Worm (Caenorhabditis elegans) whole organism, young adult: Measurements from ENCODE around the gene T21E8.6.

Experiments
- B0019.2 ChIP-seq: fragments of 200-800 bp; sonication (Bioruptor generic); conservative IDR thresholded peaks from 2 replicates; pipeline ENCODE4 v1.3.6; 2022; ENCODE audit warnings: missing genetic modification reagents, missing genetic modification characterization, missing compliant biosample characterization
- B0261.1 ChIP-seq: sonication (generic microtip); optimal IDR thresholded peaks from 2 replicates; lab custom pipeline; 2016; ENCODE audit warnings: mild to moderate bottlenecking, missing genetic modification characterization, moderate library complexity, missing compliant biosample characterization
- F39B2.1 ChIP-seq: fragments of 200-800 bp; sonication (Bioruptor generic); IDR thresholded peaks from 2 replicates; pipeline ENCODE4 v1.3.6; 2022; ENCODE audit warnings: missing genetic modification reagents, missing genetic modification characterization, missing compliant biosample characterization
- T26A5.8 ChIP-seq: sonication (generic microtip); optimal IDR thresholded peaks from 2 replicates; lab custom pipeline; 2016; ENCODE audit warnings: missing genetic modification characterization, missing compliant biosample characterization
- ZK185.1 ChIP-seq: sonication (generic microtip); optimal IDR thresholded peaks from 2 replicates; lab custom pipeline; 2016; ENCODE audit warnings: mild to moderate bottlenecking, missing genetic modification characterization, missing compliant biosample characterization; ENCODE audit not compliant: poor library complexity, severe bottlenecking
- bed-2 ChIP-seq: fragments of 200-800 bp; sonication (Bioruptor generic); IDR thresholded peaks from 2 replicates; pipeline ENCODE4 v1.3.6; 2022; ENCODE audit warnings: missing genetic modification reagents, missing genetic modification characterization, missing compliant biosample characterization
- dpl-1 ChIP-seq: fragments of 150-350 bp; optimal IDR thresholded peaks from 2 replicates; lab custom pipeline; 2014; ENCODE audit warnings: missing biosample characterization, missing genetic modification reagents, missing genetic modification characterization
- egl-18 ChIP-seq: fragments of 200-800 bp; sonication (Bioruptor generic); IDR thresholded peaks from 2 replicates; pipeline ENCODE4 v1.3.6; 2022; ENCODE audit warnings: missing genetic modification reagents, missing genetic modification characterization, missing compliant biosample characterization
- fkh-3 ChIP-seq: sonication (generic microtip); optimal IDR thresholded peaks from 2 replicates; lab custom pipeline; 2016; ENCODE audit warnings: mild to moderate bottlenecking, missing genetic modification characterization, missing compliant biosample characterization
- mes-4 ChIP-seq: sonication (generic microtip); optimal IDR thresholded peaks from 2 replicates; lab custom pipeline; 2016; ENCODE audit warnings: missing genotype, missing genetic modification characterization, missing compliant biosample characterization
- pha-4 ChIP-seq: fragments of 150-350 bp; sonication (generic microtip); optimal IDR thresholded peaks from 2 replicates; lab custom pipeline; 2014; ENCODE audit warnings: missing biosample characterization, missing genetic modification reagents, missing genetic modification characterization
- repo-1 ChIP-seq: sonication (generic microtip); optimal IDR thresholded peaks from 2 replicates; lab custom pipeline; 2017; ENCODE audit warnings: mild to moderate bottlenecking, missing genetic modification characterization, missing compliant biosample characterization
- unc-130 ChIP-seq: sonication (generic microtip); optimal IDR thresholded peaks from 2 replicates; lab custom pipeline; 2016; ENCODE audit warnings: missing genetic modification reagents, missing genetic modification characterization, missing compliant biosample characterization
- unc-62 ChIP-seq: fragments of 150-350 bp; optimal IDR thresholded peaks from 2 replicates; lab custom pipeline; 2014; ENCODE audit warnings: missing biosample characterization, missing genetic modification reagents, missing genetic modification characterization

- TF ChIP-seq fkh-3 (tag; lab: Kevin White, UChicago) (no peak), F39B2.1 (no peak), dpl-1 (GFP tag; lab: Kevin White, UChicago) (no peak), ZK185.1 (tag; lab: Kevin White, UChicago) (no peak), unc-62 (GFP tag; lab: Kevin White, UChicago) (no peak), B0019.2 (no peak), bed-2 (GFP tag; lab: Robert Waterston, UW) (no peak), B0261.1 (tag; lab: Kevin White, UChicago) (no peak), unc-130 (GFP tag; lab: Kevin White, UChicago) (no peak), repo-1 (tag; lab: Kevin White, UChicago) (no peak), T26A5.8 (tag; lab: Kevin White, UChicago) (no peak), mes-4 (tag; lab: Kevin White, UChicago) (no peak), pha-4 (tag; lab: Kevin White, UChicago) (no peak), egl-18 (no peak)
Observed at ce11 chrX:10851735-10852134, 30.3 kb upstream of the T21E8.6 start.
